Fruit fly (Drosophila melanogaster): ENCODE measurements around the gene CG18249.

CG18249 gene

DNA sequence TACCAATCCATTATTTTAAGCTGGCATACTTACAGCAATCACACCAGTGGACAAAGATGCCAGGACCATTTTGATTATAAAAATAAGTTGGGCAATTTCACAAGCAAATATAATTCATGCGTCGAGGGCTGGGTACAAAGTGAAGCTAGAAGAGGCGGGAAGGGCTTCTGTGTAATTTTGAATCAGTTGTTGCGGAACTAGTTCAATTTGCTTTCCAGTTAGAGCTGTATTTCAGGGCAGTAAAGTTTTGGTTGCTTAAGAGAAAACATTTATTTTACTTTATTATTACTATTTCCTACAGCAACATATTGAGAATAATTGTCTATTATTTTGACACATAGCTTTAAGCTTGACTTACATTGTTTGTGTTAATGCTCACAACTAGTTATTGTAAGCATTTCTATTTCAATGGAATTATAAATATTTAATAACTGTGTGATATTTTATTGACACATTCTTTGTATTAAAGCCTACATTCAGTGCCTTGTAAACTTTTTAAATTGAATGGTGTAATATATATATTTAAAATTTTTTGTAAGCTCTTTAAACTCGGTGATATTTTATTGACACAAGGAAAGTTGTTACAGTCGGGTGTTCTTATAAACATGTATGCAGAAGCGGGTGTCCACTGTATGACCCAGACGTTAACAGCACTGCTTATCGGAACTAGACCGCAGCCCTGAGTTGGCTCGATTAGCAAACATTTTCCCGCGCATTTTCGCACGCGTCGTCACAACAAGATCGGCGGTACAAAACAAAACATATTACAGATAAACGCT is 44.5 kb downstream of the CG18249 start, which contains the start of the genes RPA1 and Mcm2 (continued):
- TF ChIP-seq CG15073 (GFP tag; optimal IDR thresholded peaks at IDR 0.05) (peak; percentile 18), CG1647 (GFP tag; optimal IDR thresholded peaks at IDR 0.05) (no peak), CG11723 (GFP tag; optimal IDR thresholded peaks at IDR 0.05) (peak; percentile 55), CG17829 (tag; optimal IDR thresholded peaks at IDR 0.05) (peak; percentile 81), wor (GFP tag; IDR thresholded peaks at IDR 0.05) (peak; percentile 47; the same call in 1 of the 2 replicates), nau (GFP tag; optimal IDR thresholded peaks at IDR 0.05) (no peak), CG8290 (GFP tag; optimal IDR thresholded peaks at IDR 0.05) (peak; percentile 24), CG8290 (tag; optimal IDR thresholded peaks at IDR 0.05) (peak in 1 of 2 experiments; percentile 30), CG7786 (GFP tag; optimal IDR thresholded peaks at IDR 0.05) (peak; percentile 52), CG14014 (GFP tag; IDR thresholded peaks at IDR 0.05) (peak; percentile 76), Ets97D (GFP tag; optimal IDR thresholded peaks at IDR 0.05) (peak; percentile 24), dmrt99B (tag; optimal IDR thresholded peaks at IDR 0.05) (no peak), CG4404 (GFP tag; IDR thresholded peaks at IDR 0.05) (peak; percentile 65), aop (GFP tag; IDR thresholded peaks at IDR 0.05) (peak; percentile 67; the same call in 1 of the 2 replicates), CG2712 (tag; optimal IDR thresholded peaks at IDR 0.05) (peak; percentile 83), knrl (GFP tag; IDR thresholded peaks at IDR 0.05; ENCODE audit: partially characterized antibody) (no peak; the same call in 2 of the 3 replicates), CG4360 (GFP tag; IDR thresholded peaks at IDR 0.05) (peak; percentile 14; the same call in 1 of the 2 replicates), CG9817 (tag; optimal IDR thresholded peaks at IDR 0.05) (peak; percentile 80), pho (GFP tag; optimal IDR thresholded peaks at IDR 0.05) (peak; percentile 68), Ssrp (tag; optimal IDR thresholded peaks at IDR 0.05) (peak; percentile 82), CG17328 (GFP tag; IDR thresholded peaks at IDR 0.05) (peak; percentile 41), ara (GFP tag; IDR thresholded peaks at IDR 0.05) (peak; percentile 56), Asciz (GFP tag; optimal IDR thresholded peaks at IDR 0.05) (no peak), en (GFP tag; optimal IDR thresholded peaks at IDR 0.05) (no peak), hb (GFP tag; IDR thresholded peaks at IDR 0.05; ENCODE audit: partially characterized antibody) (no peak), CG10462 (GFP tag; optimal IDR thresholded peaks at IDR 0.05) (peak; percentile 61), lilli (GFP tag; optimal IDR thresholded peaks at IDR 0.05) (peak; percentile 72), Six4 (GFP tag; optimal IDR thresholded peaks at IDR 0.05) (peak; percentile 66), ind (GFP tag; optimal IDR thresholded peaks at IDR 0.05) (peak; percentile 87), tup (GFP tag; optimal IDR thresholded peaks at IDR 0.05) (peak; percentile 33), CG6654 (GFP tag; optimal IDR thresholded peaks at IDR 0.05) (peak; percentile 40), dati (GFP tag; IDR thresholded peaks at IDR 0.05) (0 out of 2 replicates have a peak, but pooled peaks have one; percentile 23), Nf-YA (GFP tag; IDR thresholded peaks at IDR 0.05) (peak; percentile 16; the same call in 1 of the 2 replicates), Nf-YC (tag; optimal IDR thresholded peaks at IDR 0.05) (peak; percentile 80), Jarid2 (GFP tag; optimal IDR thresholded peaks at IDR 0.05) (peak; percentile 20), CG4617 (GFP tag; optimal IDR thresholded peaks at IDR 0.05; ENCODE audit: borderline replicate concordance) (peak; percentile 41), CG1024 (GFP tag; IDR thresholded peaks at IDR 0.05) (peak; percentile 35), Hr51 (GFP tag; optimal IDR thresholded peaks at IDR 0.05) (peak in 1 of 2 experiments; percentile 60), fd64A (GFP tag; optimal IDR thresholded peaks at IDR 0.05) (no peak), CG7271 (tag; optimal IDR thresholded peaks at IDR 0.05) (no peak), al (GFP tag; IDR thresholded peaks at IDR 0.05) (peak; percentile 81), CoRest (tag; optimal IDR thresholded peaks at IDR 0.05) (peak; percentile 93), CG14667 (GFP tag; IDR thresholded peaks at IDR 0.05) (peak; percentile 81), CG17568 (GFP tag; optimal IDR thresholded peaks at IDR 0.05) (no peak), her (GFP tag; optimal IDR thresholded peaks at IDR 0.05) (no peak), fd3F (GFP tag; optimal IDR thresholded peaks at IDR 0.05) (peak; percentile 74), Dip2 (GFP tag; IDR thresholded peaks at IDR 0.05) (no peak), CG11456 (GFP tag; IDR thresholded peaks at IDR 0.05) (peak; percentile 91), CG15011 (GFP tag; optimal IDR thresholded peaks at IDR 0.05) (no peak)
